Worm (Caenorhabditis elegans): ENCODE measurements around the gene gem-1.

Gene gem-1

DNA sequence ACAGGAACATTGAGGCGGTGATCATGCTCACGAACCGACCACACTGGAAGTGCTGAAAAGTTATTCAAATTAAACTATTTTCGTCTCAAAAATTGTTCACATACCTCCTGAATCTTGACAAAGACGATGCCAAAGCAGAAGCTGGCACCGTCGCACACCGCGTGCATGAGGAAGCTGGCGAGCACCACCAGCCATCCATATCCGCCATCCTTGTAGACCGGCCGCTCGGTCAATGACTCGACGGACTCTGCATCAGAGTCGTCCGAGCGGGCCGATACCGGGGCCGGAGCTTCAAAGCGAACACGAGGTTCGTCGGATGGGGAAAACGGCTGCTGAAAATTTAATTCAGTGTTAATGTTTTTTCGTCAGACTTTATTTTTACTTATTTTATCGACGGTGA is 607 bp downstream of the gem-1 start:
- TF ChIP-seq pes-1 (GFP tag; IDR thresholded peaks at IDR 0.05) (no peak), F13C5.2 (tag; optimal IDR thresholded peaks at IDR 0.05) (no peak)

DNA sequence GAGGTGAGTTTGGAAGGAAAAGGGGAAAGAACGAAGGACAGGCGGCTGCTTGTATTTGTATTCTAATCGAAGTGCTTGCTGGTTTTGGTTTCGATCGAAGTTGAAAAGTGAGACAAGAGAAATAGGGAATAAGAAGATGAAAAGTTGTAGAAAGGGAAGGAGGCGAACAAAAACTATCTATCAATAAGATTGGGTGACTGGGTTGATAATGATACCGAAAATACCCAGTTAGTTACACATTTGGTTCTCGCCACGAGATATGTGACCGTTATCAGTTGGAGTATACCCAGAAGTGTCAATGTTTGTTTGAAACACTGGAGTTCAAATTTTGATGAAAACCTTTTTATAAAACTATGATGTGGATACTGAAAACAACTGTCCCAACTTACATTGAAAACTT is 8.5 kb downstream of the gem-1 start:
- TF ChIP-seq tra-4 (tag; optimal IDR thresholded peaks at IDR 0.05) (no peak), tbx-37 (GFP tag; conservative IDR thresholded peaks at IDR 0.05) (no peak), hnd-1 (tag; optimal IDR thresholded peaks at IDR 0.05) (no peak), hmbx-1 (tag; optimal IDR thresholded peaks at IDR 0.05) (no peak), ama-1 (optimal IDR thresholded peaks at IDR 0.05) (no peak), ceh-36 (tag; optimal IDR thresholded peaks at IDR 0.05) (no peak), ceh-13 (GFP tag; optimal IDR thresholded peaks at IDR 0.05) (no peak), B0310.2 (tag; optimal IDR thresholded peaks at IDR 0.05) (no peak), sea-1 (GFP tag; conservative IDR thresholded peaks at IDR 0.05) (no peak), flt-1 (GFP tag; IDR thresholded peaks at IDR 0.05) (no peak)

ce11 chrX:13366955-13367354 is 9.8 kb downstream of the gem-1 start:
- TF ChIP-seq scrt-1 (GFP tag; IDR thresholded peaks at IDR 0.05) (no peak), B0310.2 (tag; optimal IDR thresholded peaks at IDR 0.05) (no peak), hmbx-1 (tag; optimal IDR thresholded peaks at IDR 0.05) (no peak), tra-4 (tag; optimal IDR thresholded peaks at IDR 0.05) (no peak), ceh-36 (tag; optimal IDR thresholded peaks at IDR 0.05) (no peak), aly-1 (tag; optimal IDR thresholded peaks at IDR 0.05) (no peak)

- TF ChIP-seq ama-1 (optimal IDR thresholded peaks at IDR 0.05) (no peak), hmbx-1 (tag; optimal IDR thresholded peaks at IDR 0.05) (no peak), pes-1 (GFP tag; IDR thresholded peaks at IDR 0.05) (no peak), ets-7 (tag; optimal IDR thresholded peaks at IDR 0.05) (no peak), tbx-37 (GFP tag; conservative IDR thresholded peaks at IDR 0.05) (no peak), tra-4 (tag; optimal IDR thresholded peaks at IDR 0.05) (no peak), sea-1 (GFP tag; conservative IDR thresholded peaks at IDR 0.05) (no peak), tbx-11 (GFP tag; IDR thresholded peaks at IDR 0.05) (no peak), aly-1 (tag; optimal IDR thresholded peaks at IDR 0.05) (no peak), ceh-13 (GFP tag; optimal IDR thresholded peaks at IDR 0.05) (no peak), scrt-1 (GFP tag; IDR thresholded peaks at IDR 0.05) (no peak), flt-1 (GFP tag; IDR thresholded peaks at IDR 0.05) (no peak), ceh-36 (tag; optimal IDR thresholded peaks at IDR 0.05) (no peak), hmg-4 (GFP tag; optimal IDR thresholded peaks at IDR 0.05) (no peak), F13C5.2 (tag; optimal IDR thresholded peaks at IDR 0.05) (no peak), B0310.2 (tag; optimal IDR thresholded peaks at IDR 0.05) (no peak), hnd-1 (tag; optimal IDR thresholded peaks at IDR 0.05) (no peak)
Observed at ce11 chrX:13364897-13365296, 11.9 kb downstream of the gem-1 start, which contains the start of gene C49F8.1. Gene C49F8.1, minus strand, starts transcription at chrX:13364997.

- no peak for TF ChIP-seq hmg-4 (GFP tag; optimal IDR thresholded peaks at IDR 0.05)
- TF ChIP-seq ets-7 (tag; optimal IDR thresholded peaks at IDR 0.05) = no peak
Observed at ce11 chrX:13362486-13362885, 14.3 kb downstream of the gem-1 start, which contains the start of gene C49F8.15. Gene C49F8.15, minus strand, starts transcription at chrX:13362586.

- TF ChIP-seq tbx-37 (GFP tag; conservative IDR thresholded peaks at IDR 0.05) (no peak), pes-1 (GFP tag; IDR thresholded peaks at IDR 0.05) (no peak), hmg-4 (GFP tag; optimal IDR thresholded peaks at IDR 0.05) (no peak)
Observed at ce11 chrX:13360632-13361031, 16.2 kb downstream of the gem-1 start.

- TF ChIP-seq flt-1 (GFP tag; IDR thresholded peaks at IDR 0.05) (no peak), tra-4 (tag; optimal IDR thresholded peaks at IDR 0.05) (no peak)
Observed at ce11 chrX:13359800-13360199, 17.0 kb downstream of the gem-1 start.

DNA sequence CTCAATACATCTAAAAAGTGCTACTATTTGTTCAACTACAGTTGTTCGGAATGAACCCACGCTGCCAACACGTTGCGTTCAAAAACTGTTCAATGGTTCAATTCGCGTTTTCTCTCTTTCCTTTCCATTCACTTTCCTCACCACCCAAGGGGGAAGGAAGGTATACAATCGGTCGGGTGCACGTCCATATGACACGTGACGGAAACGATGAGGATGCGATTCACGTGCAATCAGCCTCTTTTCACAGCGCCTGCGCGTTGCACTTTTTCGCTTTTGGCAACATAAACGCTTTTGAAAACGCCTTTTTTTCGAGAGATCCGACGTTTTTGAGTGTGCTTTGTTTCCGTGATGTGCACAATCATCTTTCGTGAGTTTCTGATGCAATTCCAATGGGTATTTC is 18.2 kb downstream of the gem-1 start:
- TF ChIP-seq aly-1 (tag; optimal IDR thresholded peaks at IDR 0.05) (no peak), flt-1 (GFP tag; IDR thresholded peaks at IDR 0.05) (no peak), ets-7 (tag; optimal IDR thresholded peaks at IDR 0.05) (no peak), ceh-13 (GFP tag; optimal IDR thresholded peaks at IDR 0.05) (no peak), scrt-1 (GFP tag; IDR thresholded peaks at IDR 0.05) (no peak), sea-1 (GFP tag; conservative IDR thresholded peaks at IDR 0.05) (no peak), tra-4 (tag; optimal IDR thresholded peaks at IDR 0.05) (no peak), hnd-1 (tag; optimal IDR thresholded peaks at IDR 0.05) (no peak), pes-1 (GFP tag; IDR thresholded peaks at IDR 0.05) (no peak), hmbx-1 (tag; optimal IDR thresholded peaks at IDR 0.05) (no peak), F13C5.2 (tag; optimal IDR thresholded peaks at IDR 0.05) (no peak), B0310.2 (tag; optimal IDR thresholded peaks at IDR 0.05) (no peak), ceh-36 (tag; optimal IDR thresholded peaks at IDR 0.05) (no peak), ama-1 (optimal IDR thresholded peaks at IDR 0.05) (no peak), tbx-11 (GFP tag; IDR thresholded peaks at IDR 0.05) (no peak), tbx-37 (GFP tag; conservative IDR thresholded peaks at IDR 0.05) (no peak)

- TF ChIP-seq hnd-1 (tag; optimal IDR thresholded peaks at IDR 0.05) = no peak
- no peak for TF ChIP-seq hmbx-1 (tag; optimal IDR thresholded peaks at IDR 0.05)
- TF ChIP-seq tbx-11 (GFP tag; IDR thresholded peaks at IDR 0.05) = no peak
- TF ChIP-seq hmg-4 (GFP tag; optimal IDR thresholded peaks at IDR 0.05) = no peak
- no peak for TF ChIP-seq tra-4 (tag; optimal IDR thresholded peaks at IDR 0.05)
- TF ChIP-seq ceh-36 (tag; optimal IDR thresholded peaks at IDR 0.05) = no peak
- TF ChIP-seq B0310.2 (tag; optimal IDR thresholded peaks at IDR 0.05) = no peak
- TF ChIP-seq tbx-37 (GFP tag; conservative IDR thresholded peaks at IDR 0.05) = no peak
- TF ChIP-seq ceh-13 (GFP tag; optimal IDR thresholded peaks at IDR 0.05) = no peak
- TF ChIP-seq F13C5.2 (tag; optimal IDR thresholded peaks at IDR 0.05) = no peak
- TF ChIP-seq scrt-1 (GFP tag; IDR thresholded peaks at IDR 0.05) = no peak
Observed at ce11 chrX:13357673-13358072, 19.1 kb downstream of the gem-1 start.

Data from whole organism, early embryonic.